Fruit fly (Drosophila melanogaster): ENCODE data around the gene SdhD.

SdhD gene

dm6 chr3R:23714852-23715251, 45.5 kb downstream of the SdhD start:
- TF ChIP-seq noc (tag; optimal IDR thresholded peaks at IDR 0.05) = peak; percentile 42

dm6 chr3R:23713901-23714300, 46.5 kb downstream of the SdhD start:
- no peak for TF ChIP-seq noc (tag; optimal IDR thresholded peaks at IDR 0.05)

- no peak for TF ChIP-seq noc (tag; optimal IDR thresholded peaks at IDR 0.05)
Observed at dm6 chr3R:23711195-23711594, 49.2 kb downstream of the SdhD start, which contains the start of gene CG10300. CG10300 (plus strand) TSS chr3R:23711527.

- TF ChIP-seq noc (tag; optimal IDR thresholded peaks at IDR 0.05) = no peak
Observed at dm6 chr3R:23709508-23710208, 50.7 kb downstream of the SdhD start, which contains the start of gene CG10301. CG10301 (plus strand) TSS chr3R:23710158.

Data from whole organism, larva.